Fruit fly (Drosophila melanogaster) whole organism, prepupa: ENCODE measurements around the gene CG14610.
A peak's percentile ranks its signal among the peaks of the same experiment; 100 is the strongest.

Source experiments
- Blimp-1 ChIP-seq: fragments of 200-800 bp; sonication (Bioruptor generic); optimal IDR thresholded peaks from 3 replicates; lab custom pipeline; 2017; ENCODE audit warnings: missing biosample characterization, missing genetic modification characterization, mild to moderate bottlenecking, moderate library complexity, missing genetic modification reagents
- CG10631 ChIP-seq: fragments of 200-800 bp; sonication (Bioruptor generic); optimal IDR thresholded peaks from 2 replicates; lab custom pipeline; 2016; ENCODE audit warnings: missing biosample characterization, missing genetic modification characterization
- CG11294 ChIP-seq: fragments of 200-800 bp; sonication (Bioruptor generic); IDR thresholded peaks from 2 replicates; pipeline ENCODE4 v1.3.6; 2022; ENCODE audit warnings: missing biosample characterization, missing genetic modification characterization
- CG15336 ChIP-seq: fragments of 200-800 bp; sonication (Bioruptor generic); IDR thresholded peaks from 2 replicates; pipeline ENCODE4 v1.3.6; 2022; ENCODE audit warnings: missing biosample characterization, missing genetic modification characterization
- CG1621 ChIP-seq: fragments of 200-800 bp; sonication (Bioruptor generic); optimal IDR thresholded peaks from 3 replicates; lab custom pipeline; 2018; ENCODE audit warnings: missing biosample characterization, mild to moderate bottlenecking, missing genetic modification characterization
- CG16779 ChIP-seq: fragments of 200-800 bp; sonication (Bioruptor generic); optimal IDR thresholded peaks from 3 replicates; lab custom pipeline; 2017; ENCODE audit warnings: missing biosample characterization, mild to moderate bottlenecking, missing genetic modification characterization
- CG34406 ChIP-seq: fragments of 200-800 bp; sonication (Bioruptor generic); optimal IDR thresholded peaks from 3 replicates; lab custom pipeline; 2016; ENCODE audit warnings: missing biosample characterization, missing genetic modification characterization
- CG4318 ChIP-seq: fragments of 200-800 bp; sonication (Bioruptor generic); optimal IDR thresholded peaks from 3 replicates; lab custom pipeline; 2017; ENCODE audit warnings: missing biosample characterization, mild to moderate bottlenecking, missing genetic modification characterization
- CG6163 ChIP-seq: fragments of 200-800 bp; sonication (Bioruptor generic); IDR thresholded peaks from 3 replicates; pipeline ENCODE4 v1.3.6; 2022; ENCODE audit warnings: missing biosample characterization, missing genetic modification characterization
- CG6276 ChIP-seq: fragments of 200-800 bp; sonication (Bioruptor generic); optimal IDR thresholded peaks from 2 replicates; lab custom pipeline; 2017; ENCODE audit warnings: missing biosample characterization, mild to moderate bottlenecking, missing genetic modification characterization
- CG6808 ChIP-seq: fragments of 200-800 bp; sonication (Bioruptor generic); optimal IDR thresholded peaks from 3 replicates; lab custom pipeline; 2017; ENCODE audit warnings: missing biosample characterization, missing genetic modification characterization, mild to moderate bottlenecking, moderate library complexity, missing genetic modification reagents
- CG8119 ChIP-seq: fragments of 200-800 bp; sonication (Bioruptor generic); IDR thresholded peaks from 3 replicates; pipeline ENCODE4 v1.3.6; 2022; ENCODE audit warnings: missing biosample characterization, missing genetic modification characterization
- CG8632 ChIP-seq: fragments of 200-800 bp; sonication (Bioruptor generic); optimal IDR thresholded peaks from 3 replicates; lab custom pipeline; 2016; ENCODE audit warnings: missing biosample characterization, missing genetic modification characterization
- CG9139 ChIP-seq: fragments of 200-800 bp; sonication (Bioruptor generic); optimal IDR thresholded peaks from 3 replicates; lab custom pipeline; 2017; ENCODE audit warnings: missing biosample characterization, mild to moderate bottlenecking, missing genetic modification characterization
- Eip78C ChIP-seq: fragments of 200-800 bp; sonication (Bioruptor generic); peaks from one replicate; lab custom pipeline; 2016; ENCODE audit warnings: missing biosample characterization, missing genetic modification characterization
- Eip93F ChIP-seq: fragments of 200-800 bp; sonication (Bioruptor generic); optimal IDR thresholded peaks from 2 replicates; lab custom pipeline; 2016; ENCODE audit warnings: missing biosample characterization, mild to moderate bottlenecking, missing genetic modification characterization
- Ets96B ChIP-seq: fragments of 200-800 bp; optimal IDR thresholded peaks from 2 replicates; lab custom pipeline; 2019; ENCODE audit warnings: missing biosample characterization, mild to moderate bottlenecking, missing genetic modification characterization, moderate library complexity
- Gug ChIP-seq: fragments of 200-800 bp; sonication (Bioruptor generic); IDR thresholded peaks from 2 replicates; pipeline ENCODE4 v1.3.6; 2022; ENCODE audit warnings: missing biosample characterization, missing genetic modification characterization
- Hr38 ChIP-seq: sonication (Bioruptor generic); optimal IDR thresholded peaks from 2 replicates; lab custom pipeline; 2016; ENCODE audit warnings: missing biosample characterization, missing genetic modification characterization
- Hr4 ChIP-seq: fragments of 200-800 bp; sonication (Bioruptor generic); optimal IDR thresholded peaks from 3 replicates; lab custom pipeline; 2016; ENCODE audit warnings: missing biosample characterization, missing genetic modification characterization
- Lpt ChIP-seq: fragments of 200-800 bp; sonication (Bioruptor generic); optimal IDR thresholded peaks from 3 replicates; lab custom pipeline; 2016; ENCODE audit warnings: missing biosample characterization, missing genetic modification characterization
- Met ChIP-seq: fragments of 200-800 bp; sonication (Bioruptor generic); optimal IDR thresholded peaks from 3 replicates; lab custom pipeline; 2016; ENCODE audit warnings: missing biosample characterization, missing genetic modification characterization
- OdsH ChIP-seq: fragments of 200-800 bp; sonication (Bioruptor generic); optimal IDR thresholded peaks from 3 replicates; lab custom pipeline; 2016; ENCODE audit warnings: missing biosample characterization, missing genetic modification characterization
- Smox ChIP-seq: fragments of 200-800 bp; sonication (Bioruptor generic); optimal IDR thresholded peaks from 3 replicates; lab custom pipeline; 2016; ENCODE audit warnings: missing biosample characterization, missing genetic modification characterization
- Sox15 ChIP-seq: fragments of 200-800 bp; sonication (Bioruptor generic); optimal IDR thresholded peaks from 3 replicates; lab custom pipeline; 2016; ENCODE audit warnings: missing biosample characterization, missing genetic modification characterization
- achi ChIP-seq: fragments of 200-800 bp; sonication (Bioruptor generic); optimal IDR thresholded peaks from 3 replicates; lab custom pipeline; 2016; ENCODE audit warnings: missing biosample characterization, missing genetic modification characterization
- acj6 ChIP-seq: fragments of 200-800 bp; sonication (Bioruptor generic); optimal IDR thresholded peaks from 3 replicates; lab custom pipeline; 2016; ENCODE audit warnings: missing biosample characterization, missing genetic modification characterization
- dac ChIP-seq: fragments of 200-800 bp; sonication (Bioruptor generic); optimal IDR thresholded peaks from 2 replicates; lab custom pipeline; 2017; ENCODE audit warnings: missing biosample characterization, mild to moderate bottlenecking, missing genetic modification characterization
- dsx ChIP-seq: fragments of 200-800 bp; optimal IDR thresholded peaks from 3 replicates; lab custom pipeline; 2019; ENCODE audit warnings: missing biosample characterization, mild to moderate bottlenecking, missing genetic modification characterization, moderate library complexity; ENCODE audit not compliant: poor library complexity, severe bottlenecking
- esn ChIP-seq: fragments of 200-800 bp; sonication (Bioruptor generic); optimal IDR thresholded peaks from 2 replicates; lab custom pipeline; 2016; ENCODE audit warnings: missing biosample characterization, mild to moderate bottlenecking, missing genetic modification characterization, moderate library complexity
- fd59A ChIP-seq: fragments of 200-800 bp; sonication (Bioruptor generic); optimal IDR thresholded peaks from 2 replicates; lab custom pipeline; 2017; ENCODE audit warnings: missing biosample characterization, mild to moderate bottlenecking, missing genetic modification characterization, missing genetic modification reagents
- fd85E ChIP-seq: fragments of 200-800 bp; sonication (Bioruptor generic); optimal IDR thresholded peaks from 3 replicates; lab custom pipeline; 2016; ENCODE audit warnings: missing biosample characterization, missing genetic modification characterization
- pdm3 ChIP-seq: fragments of 200-800 bp; sonication (Bioruptor generic); optimal IDR thresholded peaks from 3 replicates; lab custom pipeline; 2016; ENCODE audit warnings: missing biosample characterization, missing genetic modification characterization
- spab ChIP-seq: fragments of 200-800 bp; sonication (Bioruptor generic); optimal IDR thresholded peaks from 2 replicates; lab custom pipeline; 2017; ENCODE audit warnings: missing biosample characterization, mild to moderate bottlenecking, missing genetic modification characterization, missing genetic modification reagents
- svp ChIP-seq: fragments of 200-800 bp; sonication (Bioruptor generic); peaks from one replicate; lab custom pipeline; 2016; ENCODE audit warnings: missing biosample characterization, missing genetic modification characterization
- topi ChIP-seq: fragments of 200-800 bp; sonication (Bioruptor generic); optimal IDR thresholded peaks from 3 replicates; lab custom pipeline; 2016; ENCODE audit warnings: missing biosample characterization, missing genetic modification characterization
- vri ChIP-seq: fragments of 200-800 bp; sonication (Bioruptor generic); optimal IDR thresholded peaks from 3 replicates; lab custom pipeline; 2016; ENCODE audit warnings: missing biosample characterization, mild to moderate bottlenecking, missing genetic modification characterization

CG14610 gene

DNA sequence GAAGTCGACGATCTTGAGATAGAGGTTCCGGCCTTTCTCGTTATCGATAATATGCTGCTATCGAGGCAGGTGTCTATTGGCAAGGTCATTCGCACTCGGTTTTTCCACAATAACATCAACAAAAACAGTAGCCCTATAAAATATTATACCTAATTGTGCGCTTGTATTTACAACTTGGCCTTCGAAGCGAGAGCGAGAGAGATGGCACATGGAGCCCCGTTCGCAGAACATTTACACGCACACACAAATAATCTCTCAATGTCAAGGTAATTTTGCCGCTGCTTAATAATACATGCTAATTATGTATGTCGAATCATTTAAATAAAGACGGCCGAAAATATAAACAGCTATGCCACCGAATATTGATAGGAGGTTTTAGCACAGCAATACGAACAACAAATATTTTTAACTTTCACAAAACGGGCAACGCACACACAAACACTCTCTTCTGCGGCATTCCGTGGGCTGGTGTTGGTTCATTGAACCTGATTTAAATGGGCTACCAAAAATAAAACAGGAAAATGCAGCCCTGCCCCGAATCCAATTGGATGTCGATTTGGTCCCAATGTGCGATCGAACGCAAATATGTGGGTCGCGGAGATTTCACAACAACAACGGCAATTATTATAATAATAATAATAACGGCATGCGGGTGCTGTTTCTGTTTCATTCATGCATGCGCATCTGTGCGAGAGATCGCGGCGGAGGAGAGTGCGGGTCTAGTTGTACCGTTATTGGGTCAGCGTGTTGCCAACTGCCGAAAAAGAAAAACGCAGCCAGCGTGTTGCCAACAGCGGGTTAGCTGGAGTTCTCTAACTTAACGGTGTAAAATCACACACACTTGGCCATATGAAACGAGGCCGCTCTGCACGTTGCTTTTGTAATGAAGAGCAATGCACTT lies 21.7 kb downstream of the CG14610 start (continued):
- no peak for TF ChIP-seq CG10631
- TF ChIP-seq svp (GFP tag; lab: Kevin White, UChicago), result peak; percentile 86
- TF ChIP-seq CG6276 (GFP tag; lab: Kevin White, UChicago), result no peak
- no peak for TF ChIP-seq CG16779 (tag; lab: Kevin White, UChicago)
- TF ChIP-seq CG34406 (GFP tag; lab: Kevin White, UChicago), result no peak
- TF ChIP-seq CG15336 (GFP tag; lab: Robert Waterston, UW), result 0 out of 2 replicates have a peak, but pooled peaks have one; percentile 9
- no peak for TF ChIP-seq CG6808
- TF ChIP-seq OdsH (GFP tag; lab: Kevin White, UChicago), result no peak
- peak; percentile 79 for TF ChIP-seq Blimp-1 (GFP tag; lab: Kevin White, UChicago)
- no peak for TF ChIP-seq Met (GFP tag; lab: Kevin White, UChicago)
- no peak for TF ChIP-seq dsx (GFP tag; lab: Kevin White, UChicago)
- no peak for TF ChIP-seq Hr4 (GFP tag; lab: Kevin White, UChicago)
- TF ChIP-seq acj6 (GFP tag; lab: Kevin White, UChicago), result no peak
- no peak for TF ChIP-seq CG6163 (GFP tag; lab: Robert Waterston, UW)
- TF ChIP-seq esn (GFP tag; lab: Kevin White, UChicago), result peak; percentile 16
- no peak for TF ChIP-seq CG8632 (GFP tag; lab: Kevin White, UChicago)
- TF ChIP-seq Eip93F, result no peak
- TF ChIP-seq topi, result no peak
- TF ChIP-seq Eip78C, result peak; percentile 30

DNA sequence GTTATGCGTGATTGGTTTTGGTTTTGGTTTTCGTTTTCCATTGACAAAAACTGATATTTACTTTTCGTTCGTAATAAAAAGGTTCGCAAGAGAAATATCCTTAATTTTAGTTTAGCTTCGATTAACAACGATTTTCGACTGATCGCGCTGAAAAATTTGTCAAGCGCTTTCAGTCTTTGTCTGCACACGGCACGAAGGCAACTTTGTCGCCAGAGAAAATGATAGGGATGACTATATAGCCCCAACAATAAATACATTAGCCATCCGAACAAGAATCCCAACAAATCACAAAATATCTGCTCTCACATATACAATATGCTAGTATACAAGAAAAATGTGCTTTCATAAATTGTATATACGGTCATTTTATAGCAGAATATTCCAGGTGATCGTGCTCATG lies 26.5 kb downstream of the CG14610 start, which contains the start of gene Mlp84B:
Gene Mlp84B, minus strand, starts transcription at position 143 of the 400 bp plus-strand sequence.
- TF ChIP-seq CG9139 (GFP tag; lab: Kevin White, UChicago) (no peak), CG15336 (GFP tag; lab: Robert Waterston, UW) (no peak), Gug (GFP tag; lab: Robert Waterston, UW) (no peak), CG8119 (no peak), Sox15 (GFP tag; lab: Kevin White, UChicago) (no peak), CG1621 (tag; lab: Kevin White, UChicago) (no peak), CG34406 (GFP tag; lab: Kevin White, UChicago) (no peak), vri (no peak), Ets96B (no peak), dac (GFP tag; lab: Kevin White, UChicago) (no peak), Lpt (GFP tag; lab: Kevin White, UChicago) (no peak), pdm3 (GFP tag; lab: Kevin White, UChicago) (no peak), fd85E (GFP tag; lab: Kevin White, UChicago) (no peak), Smox (GFP tag; lab: Kevin White, UChicago) (no peak), achi (GFP tag; lab: Kevin White, UChicago) (no peak)

DNA sequence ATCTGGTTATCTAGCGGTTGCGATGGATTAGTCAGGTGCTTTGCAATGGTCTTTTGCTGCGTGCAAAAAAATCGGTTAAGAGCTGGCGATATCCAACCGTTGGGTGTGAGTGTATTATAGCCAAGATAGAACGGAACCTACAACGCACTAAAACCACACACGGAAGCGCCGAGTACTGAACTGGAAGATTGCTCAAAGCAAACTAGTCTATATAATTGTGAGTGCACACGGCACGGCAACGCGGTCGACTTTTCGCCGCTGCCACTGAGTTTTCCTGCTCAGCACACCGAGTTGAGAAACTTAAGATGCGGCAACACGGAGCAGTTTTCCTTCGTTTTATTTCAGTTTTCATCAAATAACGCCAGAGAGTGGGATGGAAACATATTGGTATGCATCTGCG lies 27.6 kb downstream of the CG14610 start:
- TF ChIP-seq Ets96B (no peak), CG4318 (GFP tag; lab: Kevin White, UChicago) (no peak), CG11294 (no peak), CG6276 (GFP tag; lab: Kevin White, UChicago) (no peak), spab (no peak), fd59A (GFP tag; lab: Kevin White, UChicago) (no peak), Hr38 (GFP tag; lab: Kevin White, UChicago) (no peak)
